Worm (Caenorhabditis elegans) whole organism, L2 larva: Measurements from ENCODE around the gene C35B1.8.

ENCODE experiments used
- C34F6.9 ChIP-seq: fragments of 150-350 bp; optimal IDR thresholded peaks from 2 replicates; lab custom pipeline; 2014; ENCODE audit warnings: missing biosample characterization, missing genetic modification characterization
- F13H6.1 ChIP-seq: sonication (generic microtip); optimal IDR thresholded peaks from 2 replicates; lab custom pipeline; 2016; ENCODE audit warnings: missing genetic modification characterization, missing compliant biosample characterization
- R02D3.7 ChIP-seq: fragments of 150-350 bp; optimal IDR thresholded peaks from 2 replicates; lab custom pipeline; 2014; ENCODE audit warnings: missing biosample characterization, missing genetic modification characterization
- Y55F3AM.14 ChIP-seq: fragments of 200-800 bp; sonication (Bioruptor generic); optimal IDR thresholded peaks from 2 replicates; lab custom pipeline; 2018; ENCODE audit warnings: mild to moderate bottlenecking, missing genetic modification characterization, missing compliant biosample characterization
- ZK546.5 ChIP-seq: sonication (generic microtip); optimal IDR thresholded peaks from 2 replicates; lab custom pipeline; 2017; ENCODE audit warnings: missing biosample characterization, missing genetic modification characterization
- alr-1 ChIP-seq: fragments of 150-350 bp; optimal IDR thresholded peaks from 2 replicates; lab custom pipeline; 2014; ENCODE audit warnings: missing biosample characterization, missing genetic modification characterization
- aly-2 ChIP-seq: fragments of 150-350 bp; optimal IDR thresholded peaks from 2 replicates; lab custom pipeline; 2014; ENCODE audit warnings: missing biosample characterization, missing genetic modification characterization
- ama-1 ChIP-seq: fragments of 150-350 bp; optimal IDR thresholded peaks from 2 replicates; lab custom pipeline; 2018; ENCODE audit warnings: inconsistent platforms
- blmp-1 ChIP-seq: sonication (generic microtip); optimal IDR thresholded peaks from 2 replicates; lab custom pipeline; 2017; ENCODE audit warnings: missing genetic modification characterization, mild to moderate bottlenecking, missing compliant biosample characterization, antibody characterized with exemption, moderate library complexity; ENCODE audit not compliant: insufficient read depth
- ceh-16 ChIP-seq: fragments of 150-350 bp; optimal IDR thresholded peaks from 2 replicates; lab custom pipeline; 2014; ENCODE audit warnings: missing biosample characterization, missing genetic modification characterization
- ceh-82 ChIP-seq: fragments of 150-350 bp; optimal IDR thresholded peaks from 2 replicates; lab custom pipeline; 2014; ENCODE audit warnings: missing biosample characterization, missing genetic modification characterization
- crh-2 ChIP-seq: sonication (generic microtip); optimal IDR thresholded peaks from 2 replicates; lab custom pipeline; 2017; ENCODE audit warnings: missing biosample characterization, missing genetic modification characterization
- dmd-4 ChIP-seq: sonication (generic microtip); optimal IDR thresholded peaks from 2 replicates; lab custom pipeline; 2017; ENCODE audit warnings: missing biosample characterization, missing genetic modification characterization
- egl-27 ChIP-seq: sonication (generic microtip); optimal IDR thresholded peaks from 3 replicates; lab custom pipeline; 2017; ENCODE audit warnings: missing biosample characterization, missing genetic modification reagents, missing genetic modification characterization
- elt-1 ChIP-seq: fragments of 150-350 bp; optimal IDR thresholded peaks from 2 replicates; lab custom pipeline; 2014; ENCODE audit warnings: missing biosample characterization, missing genetic modification characterization
- elt-3 ChIP-seq: sonication (generic microtip); optimal IDR thresholded peaks from 2 replicates; lab custom pipeline; 2017; ENCODE audit warnings: missing biosample characterization, missing genetic modification characterization
- fos-1 ChIP-seq: fragments of 150-350 bp; optimal IDR thresholded peaks from 2 replicates; lab custom pipeline; 2014; ENCODE audit warnings: missing biosample characterization, missing genetic modification characterization
- gmeb-1 ChIP-seq: fragments of 150-350 bp; optimal IDR thresholded peaks from 2 replicates; lab custom pipeline; 2014; ENCODE audit warnings: missing biosample characterization, missing genetic modification characterization
- lin-11 ChIP-seq: fragments of 150-350 bp; sonication (generic microtip); optimal IDR thresholded peaks from 2 replicates; lab custom pipeline; 2014; ENCODE audit warnings: missing biosample characterization, missing genetic modification characterization, inconsistent platforms, mixed read lengths
- lin-13 ChIP-seq: fragments of 150-350 bp; optimal IDR thresholded peaks from 2 replicates; lab custom pipeline; 2014; ENCODE audit warnings: missing biosample characterization, missing genetic modification reagents, missing genetic modification characterization
- lin-39 ChIP-seq: fragments of 150-350 bp; optimal IDR thresholded peaks from 2 replicates; lab custom pipeline; 2014; ENCODE audit warnings: missing biosample characterization, missing genetic modification reagents, missing genetic modification characterization
- lsy-2 ChIP-seq, 2 experiments: fragments of 150-350 bp in 1 of 2; sonication (generic microtip) in 1 of 2; optimal IDR thresholded peaks; 2 replicates each; lab custom pipeline; 2014 to 2017; ENCODE audit warnings: missing biosample characterization in 2 of 2, missing genetic modification characterization in 2 of 2
- mab-5 ChIP-seq: fragments of 150-350 bp; optimal IDR thresholded peaks from 2 replicates; lab custom pipeline; 2014; ENCODE audit warnings: missing biosample characterization, missing genetic modification characterization
- mbf-1 ChIP-seq: sonication (generic microtip); optimal IDR thresholded peaks from 2 replicates; lab custom pipeline; 2017; ENCODE audit warnings: missing biosample characterization, missing genetic modification characterization
- mdl-1 ChIP-seq, 2 experiments: fragments of 150-350 bp in 1 of 2; sonication (generic microtip) in 1 of 2; optimal IDR thresholded peaks; 2 replicates each; lab custom pipeline; 2017; ENCODE audit warnings: missing biosample characterization in 2 of 2, missing genetic modification characterization in 2 of 2
- nhr-10 ChIP-seq: sonication (generic microtip); optimal IDR thresholded peaks from 2 replicates; lab custom pipeline; 2017; ENCODE audit warnings: missing biosample characterization, missing genetic modification characterization
- nhr-11 ChIP-seq: fragments of 150-350 bp; optimal IDR thresholded peaks from 2 replicates; lab custom pipeline; 2014; ENCODE audit warnings: missing biosample characterization, missing genetic modification characterization
- nhr-12 ChIP-seq: fragments of 150-350 bp; optimal IDR thresholded peaks from 2 replicates; lab custom pipeline; 2014; ENCODE audit warnings: missing biosample characterization, missing genetic modification characterization
- nhr-129 ChIP-seq: fragments of 150-350 bp; optimal IDR thresholded peaks from 2 replicates; lab custom pipeline; 2014; ENCODE audit warnings: missing biosample characterization, missing genetic modification characterization
- nhr-21 ChIP-seq: fragments of 150-350 bp; optimal IDR thresholded peaks from 2 replicates; lab custom pipeline; 2014; ENCODE audit warnings: missing biosample characterization, missing genetic modification characterization
- nhr-23 ChIP-seq: fragments of 150-350 bp; optimal IDR thresholded peaks from 2 replicates; lab custom pipeline; 2014; ENCODE audit warnings: missing biosample characterization, missing genetic modification reagents, missing genetic modification characterization
- nhr-237 ChIP-seq: fragments of 150-350 bp; optimal IDR thresholded peaks from 2 replicates; lab custom pipeline; 2014; ENCODE audit warnings: missing biosample characterization, missing genetic modification characterization
- nhr-25 ChIP-seq: fragments of 150-350 bp; sonication (generic microtip); optimal IDR thresholded peaks from 3 replicates; lab custom pipeline; 2014; ENCODE audit warnings: missing biosample characterization, missing genetic modification characterization
- nhr-6 ChIP-seq: fragments of 150-350 bp; optimal IDR thresholded peaks from 2 replicates; lab custom pipeline; 2014; ENCODE audit warnings: missing biosample characterization, missing genetic modification characterization
- nhr-77 ChIP-seq: fragments of 150-350 bp; optimal IDR thresholded peaks from 2 replicates; lab custom pipeline; 2014; ENCODE audit warnings: missing biosample characterization, missing genetic modification characterization
- peb-1 ChIP-seq: fragments of 150-350 bp; optimal IDR thresholded peaks from 2 replicates; lab custom pipeline; 2014; ENCODE audit warnings: missing biosample characterization, missing genetic modification characterization
- sem-4 ChIP-seq: fragments of 150-350 bp; optimal IDR thresholded peaks from 2 replicates; lab custom pipeline; 2014; ENCODE audit warnings: missing biosample characterization, missing genetic modification reagents, missing genetic modification characterization
- skn-1 ChIP-seq: sonication (generic microtip); optimal IDR thresholded peaks from 2 replicates; lab custom pipeline; 2017; ENCODE audit warnings: missing biosample characterization, missing genetic modification characterization
- sma-3 ChIP-seq: sonication (generic microtip); optimal IDR thresholded peaks from 2 replicates; lab custom pipeline; 2016; ENCODE audit warnings: missing genetic modification reagents, missing genetic modification characterization, missing compliant biosample characterization
- sma-9 ChIP-seq, 2 experiments: fragments of 150-350 bp in 1 of 2; sonication (generic microtip) in 1 of 2; optimal IDR thresholded peaks; 2 replicates each; lab custom pipeline; 2014 to 2016; ENCODE audit warnings: missing genetic modification characterization in 2 of 2, mild to moderate bottlenecking in 1 of 2, missing biosample characterization in 1 of 2, missing compliant biosample characterization in 1 of 2, missing genetic modification reagents in 1 of 2, moderate library complexity in 1 of 2
- snpc-4 ChIP-seq: fragments of 150-350 bp; optimal IDR thresholded peaks from 2 replicates; lab custom pipeline; 2014; ENCODE audit warnings: missing biosample characterization, missing genetic modification characterization
- unc-39 ChIP-seq: fragments of 150-350 bp; optimal IDR thresholded peaks from 2 replicates; lab custom pipeline; 2014; ENCODE audit warnings: missing biosample characterization, missing genetic modification characterization
- unc-55 ChIP-seq: fragments of 150-350 bp; sonication (generic microtip); optimal IDR thresholded peaks from 3 replicates; lab custom pipeline; 2014; ENCODE audit warnings: missing biosample characterization, missing genetic modification reagents, missing genetic modification characterization
- unc-62 ChIP-seq: fragments of 150-350 bp; optimal IDR thresholded peaks from 2 replicates; lab custom pipeline; 2014; ENCODE audit warnings: missing biosample characterization, missing genetic modification reagents, missing genetic modification characterization
- zag-1 ChIP-seq: fragments of 150-350 bp; optimal IDR thresholded peaks from 2 replicates; lab custom pipeline; 2014; ENCODE audit warnings: missing biosample characterization, missing genetic modification characterization
- ztf-1 ChIP-seq: fragments of 200-800 bp; sonication (Bioruptor generic); conservative IDR thresholded peaks from 2 replicates; pipeline ENCODE4 v1.3.6; 2022; ENCODE audit warnings: missing genetic modification characterization, missing compliant biosample characterization
- ztf-11 ChIP-seq: sonication (generic microtip); optimal IDR thresholded peaks from 2 replicates; lab custom pipeline; 2017; ENCODE audit warnings: missing biosample characterization, missing genetic modification characterization
- ztf-4 ChIP-seq: fragments of 150-350 bp; optimal IDR thresholded peaks from 2 replicates; lab custom pipeline; 2014; ENCODE audit warnings: missing biosample characterization, missing genetic modification characterization

Gene C35B1.8

DNA sequence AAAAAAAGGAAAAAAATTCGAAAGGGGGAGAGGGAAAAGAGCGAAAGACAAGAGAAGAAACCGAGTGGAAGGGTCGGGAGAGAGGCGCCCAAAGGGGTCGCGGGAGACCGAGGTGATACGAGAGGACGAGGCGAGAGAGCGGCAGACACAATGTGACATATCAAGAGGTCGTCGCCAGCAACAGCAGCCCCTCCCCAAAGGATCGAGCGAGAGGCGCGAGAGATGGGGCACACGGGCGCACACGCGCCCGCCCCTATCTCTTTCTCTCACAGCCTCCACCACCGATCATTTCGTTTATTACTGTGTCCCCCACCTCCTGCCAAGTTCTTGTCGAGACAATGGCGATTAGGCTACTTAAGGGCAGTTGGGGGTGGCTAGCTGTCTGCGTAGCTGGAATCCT is 50.6 kb downstream of the C35B1.8 start:
- no peak for TF ChIP-seq mbf-1 (tag; lab: Kevin White, UChicago)
- TF ChIP-seq ztf-1: no peak
- peak; percentile 70 to 72 for TF ChIP-seq mdl-1 (tag; optimal IDR thresholded peaks at IDR 0.05; lab: Kevin White, UChicago)
- no peak for TF ChIP-seq dmd-4 (tag; lab: Kevin White, UChicago)
- TF ChIP-seq lsy-2 (tag; optimal IDR thresholded peaks at IDR 0.05; lab: Kevin White, UChicago): peak; percentile 5 to 52
- TF ChIP-seq nhr-77 (tag; lab: Kevin White, UChicago): no peak
- peak; percentile 70 for TF ChIP-seq Y55F3AM.14 (GFP tag; lab: Kevin White, UChicago)
- peak; percentile 52 for TF ChIP-seq blmp-1 (tag; lab: Kevin White, UChicago)
- peak; percentile 14 for TF ChIP-seq C34F6.9 (tag; lab: Kevin White, UChicago)
- no peak for TF ChIP-seq aly-2
- TF ChIP-seq nhr-10: no peak
- TF ChIP-seq nhr-25 (tag; lab: Kevin White, UChicago): peak; percentile 54
- TF ChIP-seq ceh-16: peak; percentile 92
- TF ChIP-seq R02D3.7 (tag; lab: Kevin White, UChicago): no peak
- peak; percentile 25 for TF ChIP-seq gmeb-1 (tag; lab: Kevin White, UChicago)
- TF ChIP-seq nhr-237 (tag; lab: Kevin White, UChicago): no peak
- no peak for TF ChIP-seq ceh-82 (tag; lab: Kevin White, UChicago)
- TF ChIP-seq unc-55 (GFP tag; lab: Kevin White, UChicago): no peak
- TF ChIP-seq ztf-11: no peak
- no peak for TF ChIP-seq nhr-11 (tag; lab: Kevin White, UChicago)
- TF ChIP-seq ama-1 (lab: Kevin White, UChicago): no peak
- TF ChIP-seq mab-5 (tag; lab: Kevin White, UChicago): peak; percentile 15
- TF ChIP-seq egl-27: no peak
- no peak for TF ChIP-seq elt-3
- peak; percentile 24 for TF ChIP-seq nhr-6 (tag; lab: Kevin White, UChicago)
- TF ChIP-seq crh-2 (tag; lab: Kevin White, UChicago): peak; percentile 55
- no peak for TF ChIP-seq unc-39 (tag; lab: Kevin White, UChicago)
- TF ChIP-seq snpc-4 (tag; lab: Kevin White, UChicago): no peak
- TF ChIP-seq fos-1 (tag; lab: Kevin White, UChicago): peak; percentile 79
- no peak for TF ChIP-seq ztf-4 (tag; lab: Kevin White, UChicago)
- TF ChIP-seq nhr-21 (tag; lab: Kevin White, UChicago): peak; percentile 59
- peak; percentile 91 for TF ChIP-seq F13H6.1 (tag; lab: Kevin White, UChicago)
- TF ChIP-seq zag-1 (tag; lab: Kevin White, UChicago): peak; percentile 5
- TF ChIP-seq nhr-23 (tag; lab: Kevin White, UChicago): no peak
- TF ChIP-seq ZK546.5: no peak
- no peak for TF ChIP-seq skn-1 (tag; lab: Kevin White, UChicago)
- peak; percentile 69 for TF ChIP-seq sma-3 (GFP tag; lab: Kevin White, UChicago)
- no peak for TF ChIP-seq lin-11 (tag; lab: Kevin White, UChicago)
- peak; percentile 4 for TF ChIP-seq lin-13 (GFP tag; lab: Kevin White, UChicago)
- TF ChIP-seq nhr-129 (tag; lab: Kevin White, UChicago): peak; percentile 82
- TF ChIP-seq elt-1 (tag; lab: Kevin White, UChicago): peak; percentile 11
- no peak for TF ChIP-seq unc-62 (GFP tag; lab: Kevin White, UChicago)
- TF ChIP-seq nhr-12 (tag; lab: Kevin White, UChicago): no peak
- peak; percentile 32 for TF ChIP-seq sem-4 (tag; lab: Kevin White, UChicago)
- peak; percentile 88 for TF ChIP-seq sma-9 (GFP tag; optimal IDR thresholded peaks at IDR 0.05; lab: Kevin White, UChicago)
- TF ChIP-seq sma-9 (tag; optimal IDR thresholded peaks at IDR 0.05; lab: Kevin White, UChicago): no peak
- TF ChIP-seq alr-1 (tag; lab: Kevin White, UChicago): no peak
- TF ChIP-seq lin-39 (tag; lab: Kevin White, UChicago): no peak
- TF ChIP-seq peb-1 (tag; lab: Kevin White, UChicago): no peak
